Worm (Caenorhabditis elegans): Measurements from ENCODE around the gene sru-28.
A peak's percentile ranks its signal among the peaks of the same experiment; 100 is the strongest.

sru-28 gene

DNA sequence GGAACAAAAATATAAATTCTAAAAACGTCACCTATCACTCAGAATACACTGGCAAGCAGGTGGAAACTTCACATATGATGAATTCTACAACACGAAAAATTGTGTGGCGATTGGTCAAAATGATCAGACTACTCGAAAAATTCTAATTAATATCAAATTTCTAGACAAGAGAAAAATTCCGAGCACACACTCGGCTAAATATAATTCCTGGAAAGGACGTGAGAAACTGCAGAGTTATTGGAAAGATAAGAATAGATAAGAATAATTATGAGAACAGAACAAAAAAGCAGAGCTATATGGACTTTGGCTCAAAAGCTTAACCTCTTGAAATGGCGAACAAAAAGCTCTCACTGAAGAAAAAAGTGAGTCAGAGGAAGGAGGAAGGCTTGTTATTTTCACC, 18.8 kb upstream of the sru-28 start:
- no peak for TF ChIP-seq nhr-2 (tag; optimal IDR thresholded peaks at IDR 0.05)
- TF ChIP-seq elt-3 (tag; optimal IDR thresholded peaks at IDR 0.05) = no peak
- no peak for TF ChIP-seq ces-1 (GFP tag; optimal IDR thresholded peaks at IDR 0.05)
- no peak for TF ChIP-seq elt-1 (tag; optimal IDR thresholded peaks at IDR 0.05; ENCODE audit: borderline replicate concordance, insufficient read depth)
- no peak for TF ChIP-seq nhr-28 (tag; optimal IDR thresholded peaks at IDR 0.05)
- TF ChIP-seq nhr-237 (tag; optimal IDR thresholded peaks at IDR 0.05) = no peak
- TF ChIP-seq lin-13 (tag; optimal IDR thresholded peaks at IDR 0.05) = no peak
- no peak for TF ChIP-seq tbx-8 (GFP tag; optimal IDR thresholded peaks at IDR 0.05)
- TF ChIP-seq cnd-1 (tag; optimal IDR thresholded peaks at IDR 0.05) = no peak
- TF ChIP-seq bed-3 (GFP tag; optimal IDR thresholded peaks at IDR 0.05) = no peak
- no peak for TF ChIP-seq zip-8 (tag; optimal IDR thresholded peaks at IDR 0.05)
- no peak for TF ChIP-seq ham-2 (GFP tag; optimal IDR thresholded peaks at IDR 0.05)
- TF ChIP-seq blmp-1 (tag; optimal IDR thresholded peaks at IDR 0.05) = no peak
- TF ChIP-seq drap-1 (GFP tag; optimal IDR thresholded peaks at IDR 0.05) = no peak
- no peak for TF ChIP-seq M03D4.4 (tag; optimal IDR thresholded peaks at IDR 0.05)
- TF ChIP-seq flh-1 (GFP tag; optimal IDR thresholded peaks at IDR 0.05) = no peak
- no peak for TF ChIP-seq pha-4 (tag; optimal IDR thresholded peaks at IDR 0.05)
- no peak for TF ChIP-seq nhr-12 (tag; optimal IDR thresholded peaks at IDR 0.05)

DNA sequence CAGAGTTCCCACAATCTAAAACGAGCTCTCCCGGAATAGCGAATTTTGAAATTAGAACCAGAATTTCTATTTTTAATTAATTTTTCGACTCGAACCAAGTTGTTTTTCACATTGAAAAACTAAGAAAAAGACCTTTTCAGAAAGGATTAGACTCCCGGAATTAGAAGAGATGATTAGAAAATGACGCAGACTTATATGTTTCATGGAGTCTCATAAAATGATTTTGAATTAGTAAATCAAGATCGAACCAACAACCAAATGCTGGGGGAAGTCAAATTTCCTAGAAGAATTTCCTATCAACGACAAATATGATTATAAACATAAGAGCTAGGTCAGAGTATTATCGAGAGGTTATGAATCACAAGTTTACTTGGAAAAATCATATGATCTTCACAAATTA, 17.5 kb upstream of the sru-28 start:
- TF ChIP-seq mls-2 (tag; optimal IDR thresholded peaks at IDR 0.05) = no peak
- no peak for TF ChIP-seq hlh-1 (tag; optimal IDR thresholded peaks at IDR 0.05)
- no peak for TF ChIP-seq unc-62 (GFP tag; optimal IDR thresholded peaks at IDR 0.05)
- no peak for TF ChIP-seq pha-4 (tag; optimal IDR thresholded peaks at IDR 0.05)
- no peak for TF ChIP-seq zip-8 (tag; optimal IDR thresholded peaks at IDR 0.05)
- TF ChIP-seq mab-5 (tag; optimal IDR thresholded peaks at IDR 0.05) = no peak
- TF ChIP-seq unc-120 (tag; optimal IDR thresholded peaks at IDR 0.05; ENCODE audit: poor library complexity, severe bottlenecking) = no peak
- TF ChIP-seq ham-2 (GFP tag; optimal IDR thresholded peaks at IDR 0.05) = no peak

DNA sequence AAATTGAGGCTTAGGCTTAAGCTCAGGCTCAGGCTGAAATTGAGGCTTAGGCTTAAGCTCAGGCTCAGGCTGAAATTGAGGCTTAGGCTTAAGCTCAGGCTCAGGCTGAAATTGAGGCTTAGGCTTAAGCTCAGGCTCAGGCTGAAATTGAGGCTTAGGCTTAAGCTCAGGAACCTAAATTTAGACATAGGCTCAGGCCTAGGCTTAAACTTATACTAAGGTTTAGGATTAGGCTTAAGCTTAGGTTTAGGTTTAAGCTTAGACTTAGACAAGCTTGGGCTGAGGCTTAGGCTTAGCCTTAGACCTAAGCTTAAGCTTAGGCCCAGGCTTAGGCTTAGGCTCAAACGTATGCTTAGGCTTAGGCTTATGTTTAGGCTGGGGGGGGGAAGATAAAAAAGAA, 15.2 kb upstream of the sru-28 start:
- TF ChIP-seq ham-2 (GFP tag; optimal IDR thresholded peaks at IDR 0.05) = peak; percentile 22

DNA sequence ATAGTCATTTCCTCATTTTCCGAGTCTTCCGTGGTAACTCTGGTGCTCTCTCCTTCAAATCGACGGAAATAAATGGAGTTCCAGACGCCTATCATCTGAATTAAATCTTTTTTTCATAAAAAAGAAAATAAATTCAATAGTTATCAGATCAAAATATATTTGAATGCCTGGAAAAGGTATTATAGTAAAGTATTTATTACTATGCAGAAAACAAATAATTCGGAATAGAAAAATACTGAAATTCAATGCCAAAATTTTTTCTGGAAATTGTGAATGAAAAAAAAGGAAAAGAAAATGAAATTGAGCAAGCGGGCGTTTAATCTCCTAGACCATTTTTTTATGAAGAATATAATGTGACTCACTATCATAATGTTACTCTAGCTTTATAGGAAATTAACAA, 14.6 kb upstream of the sru-28 start, which contains the start of gene C38C3.6:
C38C3.6 (minus strand) TSS at position 101 of the 400 bp plus-strand sequence.
- TF ChIP-seq sptf-1 (tag; optimal IDR thresholded peaks at IDR 0.05) (no peak), elt-1 (tag; optimal IDR thresholded peaks at IDR 0.05; ENCODE audit: borderline replicate concordance, insufficient read depth) (no peak), snpc-4 (tag; optimal IDR thresholded peaks at IDR 0.05) (no peak), blmp-1 (tag; optimal IDR thresholded peaks at IDR 0.05) (no peak), unc-120 (tag; optimal IDR thresholded peaks at IDR 0.05; ENCODE audit: poor library complexity, severe bottlenecking) (no peak), hlh-1 (tag; optimal IDR thresholded peaks at IDR 0.05) (no peak), bed-3 (GFP tag; optimal IDR thresholded peaks at IDR 0.05) (no peak), mab-5 (tag; optimal IDR thresholded peaks at IDR 0.05) (no peak), M03D4.4 (tag; optimal IDR thresholded peaks at IDR 0.05) (no peak), nhr-237 (tag; optimal IDR thresholded peaks at IDR 0.05) (no peak), ceh-43 (GFP tag; optimal IDR thresholded peaks at IDR 0.05) (no peak), lin-13 (tag; optimal IDR thresholded peaks at IDR 0.05) (no peak), flh-1 (GFP tag; optimal IDR thresholded peaks at IDR 0.05) (no peak), unc-62 (GFP tag; optimal IDR thresholded peaks at IDR 0.05) (no peak), elt-3 (tag; optimal IDR thresholded peaks at IDR 0.05) (no peak), ceh-39 (tag; optimal IDR thresholded peaks at IDR 0.05) (no peak), ztf-11 (tag; optimal IDR thresholded peaks at IDR 0.05) (no peak)

DNA sequence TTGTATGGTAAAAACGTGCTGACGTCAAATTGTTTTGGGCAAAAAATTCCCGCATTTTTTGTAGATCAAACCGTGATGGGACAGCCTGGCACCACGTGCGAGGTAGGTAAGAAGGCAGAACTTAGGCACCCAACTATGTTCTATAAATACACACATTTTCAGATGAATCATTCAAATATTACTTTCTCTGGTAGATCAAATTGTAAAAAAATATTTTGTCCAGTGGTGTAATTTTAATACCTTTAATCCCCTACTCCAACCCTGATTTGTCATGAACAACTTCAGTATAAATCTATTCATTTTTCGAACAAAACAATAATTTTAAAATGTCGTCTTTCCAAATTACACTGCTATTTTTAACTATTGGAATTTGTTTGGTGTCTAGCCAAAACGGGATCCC, 11.6 kb upstream of the sru-28 start, which contains the start of gene spig-7:
spig-7 (plus strand) TSS at position 301 of the 400 bp plus-strand sequence.
- TF ChIP-seq unc-39 (tag; optimal IDR thresholded peaks at IDR 0.05) (no peak), nhr-2 (tag; optimal IDR thresholded peaks at IDR 0.05) (no peak), lin-32 (GFP tag; optimal IDR thresholded peaks at IDR 0.05) (no peak), mep-1 (tag; optimal IDR thresholded peaks at IDR 0.05) (no peak), zip-8 (tag; optimal IDR thresholded peaks at IDR 0.05) (no peak), nhr-76 (tag; optimal IDR thresholded peaks at IDR 0.05) (no peak)
